Worm (Caenorhabditis elegans) whole organism, late embryonic: Measurements from ENCODE around the gene F11C7.2.
"Not testable (repeated sequence)": the region's sequence is repeated elsewhere in the genome, so short reads cannot be mapped to it uniquely, and the experiment has no call there.

ENCODE experiments used
- K02D7.2 ChIP-seq: sonication (generic microtip); optimal IDR thresholded peaks from 2 replicates; lab custom pipeline; 2017; ENCODE audit warnings: mild to moderate bottlenecking, missing genetic modification characterization, missing compliant biosample characterization
- T23F11.4 ChIP-seq: fragments of 200-800 bp; sonication (Bioruptor generic); optimal IDR thresholded peaks from 2 replicates; lab custom pipeline; 2018; ENCODE audit warnings: mild to moderate bottlenecking, missing genetic modification characterization, missing compliant biosample characterization
- Y22D7AL.16 ChIP-seq: sonication (generic microtip); optimal IDR thresholded peaks from 2 replicates; lab custom pipeline; 2016; ENCODE audit warnings: missing genetic modification characterization, missing compliant biosample characterization
- ceh-19 ChIP-seq: fragments of 200-800 bp; sonication (Bioruptor generic); optimal IDR thresholded peaks from 2 replicates; lab custom pipeline; 2018; ENCODE audit warnings: mild to moderate bottlenecking, missing genetic modification characterization, missing compliant biosample characterization
- ceh-2 ChIP-seq: sonication (generic microtip); optimal IDR thresholded peaks from 2 replicates; lab custom pipeline; 2016; ENCODE audit warnings: missing genotype, missing genetic modification characterization, missing compliant biosample characterization
- ceh-24 ChIP-seq: sonication (generic microtip); optimal IDR thresholded peaks from 2 replicates; lab custom pipeline; 2016; ENCODE audit warnings: mild to moderate bottlenecking, missing genetic modification characterization, missing compliant biosample characterization
- ceh-30 ChIP-seq: fragments of 150-350 bp; optimal IDR thresholded peaks from 2 replicates; lab custom pipeline; 2014; ENCODE audit warnings: missing biosample characterization, missing genetic modification characterization
- ceh-31 ChIP-seq: sonication (generic microtip); optimal IDR thresholded peaks from 2 replicates; lab custom pipeline; 2016; ENCODE audit warnings: missing genetic modification characterization, missing compliant biosample characterization
- ceh-45 ChIP-seq: fragments of 200-800 bp; sonication (Bioruptor generic); IDR thresholded peaks from 2 replicates; pipeline ENCODE4 v1.3.6; 2022; ENCODE audit warnings: missing genetic modification reagents, missing genetic modification characterization, missing compliant biosample characterization
- ceh-6 ChIP-seq: fragments of 200-800 bp; sonication (Bioruptor generic); optimal IDR thresholded peaks from 2 replicates; lab custom pipeline; 2018; ENCODE audit warnings: mild to moderate bottlenecking, missing genetic modification characterization, missing compliant biosample characterization
- ceh-9 ChIP-seq: sonication (generic microtip); optimal IDR thresholded peaks from 2 replicates; lab custom pipeline; 2016; ENCODE audit warnings: mild to moderate bottlenecking, missing genetic modification characterization, inconsistent platforms, missing compliant biosample characterization
- ets-4 ChIP-seq: sonication (generic microtip); optimal IDR thresholded peaks from 2 replicates; lab custom pipeline; 2016; ENCODE audit warnings: missing genetic modification characterization, missing compliant biosample characterization
- fkh-6 ChIP-seq: sonication (generic microtip); optimal IDR thresholded peaks from 2 replicates; lab custom pipeline; 2016; ENCODE audit warnings: missing genetic modification characterization, missing compliant biosample characterization
- gmeb-2 ChIP-seq: sonication (generic microtip); optimal IDR thresholded peaks from 2 replicates; lab custom pipeline; 2016; ENCODE audit warnings: missing genetic modification characterization, inconsistent platforms, missing compliant biosample characterization
- hlh-15 ChIP-seq: sonication (generic microtip); optimal IDR thresholded peaks from 2 replicates; lab custom pipeline; 2016; ENCODE audit warnings: missing genetic modification characterization, missing compliant biosample characterization
- hlh-6 ChIP-seq: sonication (generic microtip); optimal IDR thresholded peaks from 2 replicates; lab custom pipeline; 2016; ENCODE audit warnings: missing genotype, missing genetic modification characterization, missing compliant biosample characterization
- hlh-8 ChIP-seq: sonication (generic microtip); optimal IDR thresholded peaks from 2 replicates; lab custom pipeline; 2016; ENCODE audit warnings: missing genotype, missing genetic modification characterization, missing compliant biosample characterization
- lim-6 ChIP-seq: sonication (generic microtip); optimal IDR thresholded peaks from 2 replicates; lab custom pipeline; 2016; ENCODE audit warnings: missing genetic modification characterization, missing compliant biosample characterization
- lin-11 ChIP-seq: fragments of 200-800 bp; sonication (Bioruptor generic); optimal IDR thresholded peaks from 2 replicates; lab custom pipeline; 2018; ENCODE audit warnings: mild to moderate bottlenecking, missing genetic modification characterization, missing compliant biosample characterization
- nfya-1 ChIP-seq: sonication (generic microtip); optimal IDR thresholded peaks from 2 replicates; lab custom pipeline; 2017; ENCODE audit warnings: missing genetic modification characterization, mild to moderate bottlenecking, missing compliant biosample characterization, antibody characterized with exemption, moderate library complexity
- nhr-11 ChIP-seq: fragments of 150-350 bp; optimal IDR thresholded peaks from 2 replicates; lab custom pipeline; 2014; ENCODE audit warnings: missing biosample characterization, missing genetic modification characterization
- nhr-232 ChIP-seq: sonication (generic microtip); optimal IDR thresholded peaks from 2 replicates; lab custom pipeline; 2016; ENCODE audit warnings: missing genetic modification characterization, missing compliant biosample characterization
- odd-2 ChIP-seq: sonication (generic microtip); optimal IDR thresholded peaks from 2 replicates; lab custom pipeline; 2017; ENCODE audit warnings: antibody characterized with exemption, mild to moderate bottlenecking, missing genetic modification characterization, missing compliant biosample characterization
- pat-9 ChIP-seq: fragments of 200-800 bp; sonication (Bioruptor generic); optimal IDR thresholded peaks from 2 replicates; lab custom pipeline; 2018; ENCODE audit warnings: mild to moderate bottlenecking, missing genetic modification characterization, moderate library complexity, missing compliant biosample characterization
- pax-1 ChIP-seq: fragments of 150-350 bp; optimal IDR thresholded peaks from 2 replicates; lab custom pipeline; 2014; ENCODE audit warnings: missing biosample characterization, missing genetic modification characterization
- pha-2 ChIP-seq: sonication (generic microtip); optimal IDR thresholded peaks from 2 replicates; lab custom pipeline; 2017; ENCODE audit warnings: mild to moderate bottlenecking, missing genetic modification characterization, missing compliant biosample characterization
- pqm-1 ChIP-seq: sonication (generic microtip); optimal IDR thresholded peaks from 2 replicates; lab custom pipeline; 2016; ENCODE audit warnings: missing genetic modification characterization, missing compliant biosample characterization
- pros-1 ChIP-seq: fragments of 150-350 bp; optimal IDR thresholded peaks from 2 replicates; lab custom pipeline; 2014; ENCODE audit warnings: missing biosample characterization, missing genetic modification reagents, missing genetic modification characterization
- ref-2 ChIP-seq: sonication (generic microtip); optimal IDR thresholded peaks from 2 replicates; lab custom pipeline; 2016; ENCODE audit warnings: missing genetic modification characterization, missing compliant biosample characterization
- rnt-1 ChIP-seq: sonication (generic microtip); optimal IDR thresholded peaks from 2 replicates; lab custom pipeline; 2016; ENCODE audit warnings: missing genetic modification characterization, missing compliant biosample characterization
- sox-2 ChIP-seq: fragments of 200-800 bp; sonication (Bioruptor generic); IDR thresholded peaks from 2 replicates; pipeline ENCODE4 v1.3.6; 2022; ENCODE audit warnings: missing genetic modification reagents, missing genetic modification characterization, missing compliant biosample characterization
- tbx-7 ChIP-seq: sonication (generic microtip); optimal IDR thresholded peaks from 2 replicates; lab custom pipeline; 2016; ENCODE audit warnings: missing genotype, missing genetic modification characterization, missing compliant biosample characterization
- ttx-3 ChIP-seq: sonication (generic microtip); optimal IDR thresholded peaks from 2 replicates; lab custom pipeline; 2016; ENCODE audit warnings: missing genetic modification reagents, missing genetic modification characterization, missing compliant biosample characterization
- unc-3 ChIP-seq, 2 experiments: fragments of 200-800 bp in 1 of 2; sonication (Bioruptor generic) in 1 of 2; sonication (generic microtip) in 1 of 2; conservative IDR thresholded peaks in 1 of 2; optimal IDR thresholded peaks in 1 of 2; 2 replicates each; pipeline versions ENCODE4 v1.3.6 to Lab custom; 2016 to 2022; ENCODE audit warnings: missing compliant biosample characterization in 2 of 2, missing genetic modification characterization in 2 of 2, missing genetic modification reagents in 1 of 2
- unc-42 ChIP-seq: sonication (generic microtip); optimal IDR thresholded peaks from 2 replicates; lab custom pipeline; 2016; ENCODE audit warnings: missing genotype, missing genetic modification characterization, missing compliant biosample characterization
- ztf-16 ChIP-seq: sonication (generic microtip); optimal IDR thresholded peaks from 2 replicates; lab custom pipeline; 2017; ENCODE audit warnings: missing genetic modification characterization, missing compliant biosample characterization

F11C7.2 gene

ce11 chrX:17434234-17434633, 37.6 kb downstream of the F11C7.2 start, which contains the start of gene fubl-3:
fubl-3 (plus strand) TSS chrX:17434445.
- TF ChIP-seq rnt-1 (tag; lab: Kevin White, UChicago) (no peak), lin-11 (tag; lab: Kevin White, UChicago) (no peak), ref-2 (no peak), pha-2 (no peak), ceh-31 (tag; lab: Kevin White, UChicago) (peak; percentile 10), nfya-1 (tag; lab: Kevin White, UChicago) (peak; percentile 49), ceh-2 (tag; lab: Kevin White, UChicago) (no peak), odd-2 (tag; lab: Kevin White, UChicago) (no peak), tbx-7 (tag; lab: Kevin White, UChicago) (no peak), pqm-1 (tag; lab: Kevin White, UChicago) (no peak), ceh-9 (tag; lab: Kevin White, UChicago) (no peak), ceh-30 (tag; lab: Kevin White, UChicago) (no peak), unc-3 (GFP tag; conservative IDR thresholded peaks at IDR 0.05; lab: Robert Waterston, UW) (no peak), unc-3 (tag; optimal IDR thresholded peaks at IDR 0.05; lab: Kevin White, UChicago) (no peak), T23F11.4 (GFP tag; lab: Kevin White, UChicago) (no peak), hlh-6 (tag; lab: Kevin White, UChicago) (no peak), K02D7.2 (tag; lab: Kevin White, UChicago) (no peak), ztf-16 (tag; lab: Kevin White, UChicago) (no peak), pat-9 (tag; lab: Kevin White, UChicago) (no peak), unc-42 (peak; percentile 20), ceh-6 (GFP tag; lab: Kevin White, UChicago) (no peak), pros-1 (no peak), ttx-3 (no peak), gmeb-2 (tag; lab: Kevin White, UChicago) (no peak), nhr-232 (tag; lab: Kevin White, UChicago) (no peak), pax-1 (tag; lab: Kevin White, UChicago) (no peak), Y22D7AL.16 (tag; lab: Kevin White, UChicago) (no peak), ceh-45 (no peak)

- TF ChIP-seq fkh-6 (tag; lab: Kevin White, UChicago) = no peak
- TF ChIP-seq lim-6 = no peak
- TF ChIP-seq ceh-45 = no peak
- TF ChIP-seq pha-2 = no peak
- TF ChIP-seq lin-11 (tag; lab: Kevin White, UChicago) = no peak
- no peak for TF ChIP-seq nhr-232 (tag; lab: Kevin White, UChicago)
- TF ChIP-seq ets-4 (tag; lab: Kevin White, UChicago) = no peak
- TF ChIP-seq pat-9 (tag; lab: Kevin White, UChicago) = no peak
- TF ChIP-seq ref-2 = no peak
- no peak for TF ChIP-seq sox-2 (GFP tag; lab: Robert Waterston, UW)
- no peak for TF ChIP-seq ceh-24 (tag; lab: Kevin White, UChicago)
- no peak for TF ChIP-seq ztf-16 (tag; lab: Kevin White, UChicago)
- TF ChIP-seq hlh-8 (tag; lab: Kevin White, UChicago) = no peak
- TF ChIP-seq pros-1 = no peak
- no peak for TF ChIP-seq ceh-19
- TF ChIP-seq nhr-11 (tag; lab: Kevin White, UChicago) = no peak
- no peak for TF ChIP-seq hlh-15 (tag; lab: Kevin White, UChicago)
Measured at ce11 chrX:17438386-17438785, 41.8 kb downstream of the F11C7.2 start, which contains the start of gene C36E6.8. C36E6.8 (plus strand) TSS chrX:17438686.

- TF ChIP-seq ceh-45 = peak; percentile 37; the same call in 1 of the 2 replicates
- peak; percentile 6; the same call in 1 of the 2 replicates for TF ChIP-seq unc-3 (GFP tag; conservative IDR thresholded peaks at IDR 0.05; lab: Robert Waterston, UW)
- not testable (repeated sequence) for TF ChIP-seq unc-3 (tag; optimal IDR thresholded peaks at IDR 0.05; lab: Kevin White, UChicago)
Measured at ce11 chrX:17444683-17445082, 48.1 kb downstream of the F11C7.2 start.

- TF ChIP-seq unc-3 (GFP tag; conservative IDR thresholded peaks at IDR 0.05; lab: Robert Waterston, UW) = peak; percentile 51; the same call in 1 of the 2 replicates
- TF ChIP-seq unc-3 (tag; optimal IDR thresholded peaks at IDR 0.05; lab: Kevin White, UChicago) = not testable (repeated sequence)
Measured at ce11 chrX:17445239-17445638, 48.6 kb downstream of the F11C7.2 start.
